Worm (Caenorhabditis elegans): ENCODE measurements around the gene Y15E3A.3.

ce11 chrX:15340743-15341142 is 15.1 kb upstream of the Y15E3A.3 start:
- no peak for TF ChIP-seq sea-2 (GFP tag; optimal IDR thresholded peaks at IDR 0.05)
- TF ChIP-seq elt-3 (tag; optimal IDR thresholded peaks at IDR 0.05) = no peak
- TF ChIP-seq ceh-9 (tag; optimal IDR thresholded peaks at IDR 0.05) = no peak
- no peak for TF ChIP-seq ZK546.5 (tag; optimal IDR thresholded peaks at IDR 0.05)
- no peak for TF ChIP-seq lin-15B (tag; optimal IDR thresholded peaks at IDR 0.05)
- TF ChIP-seq unc-62 (GFP tag; optimal IDR thresholded peaks at IDR 0.05) = no peak
- no peak for TF ChIP-seq nhr-11 (tag; optimal IDR thresholded peaks at IDR 0.05)
- TF ChIP-seq pqm-1 (tag; optimal IDR thresholded peaks at IDR 0.05) = no peak
